Worm (Caenorhabditis elegans) whole organism, L4 larva: Measurements from ENCODE around the gene bca-1.
A peak's percentile ranks its signal among the peaks of the same experiment; 100 is the strongest.

Experiments
- F37D6.2 ChIP-seq: sonication (generic microtip); optimal IDR thresholded peaks from 2 replicates; lab custom pipeline; 2016; ENCODE audit warnings: mild to moderate bottlenecking, missing genetic modification characterization, missing compliant biosample characterization
- R02D3.7 ChIP-seq: fragments of 150-350 bp; sonication (generic microtip); optimal IDR thresholded peaks from 3 replicates; lab custom pipeline; 2014; ENCODE audit warnings: missing biosample characterization, missing genetic modification characterization
- Y48G9A.11 ChIP-seq: fragments of 200-800 bp; sonication (Bioruptor generic); IDR thresholded peaks from 2 replicates; pipeline ENCODE4 v1.3.6; 2022; ENCODE audit warnings: missing genetic modification reagents, missing genetic modification characterization, missing compliant biosample characterization
- Y5F2A.4 ChIP-seq: fragments of 200-800 bp; sonication (Bioruptor generic); optimal IDR thresholded peaks from 2 replicates; lab custom pipeline; 2018; ENCODE audit warnings: mild to moderate bottlenecking, missing genetic modification characterization, missing compliant biosample characterization
- Y75B8A.6 ChIP-seq: fragments of 200-800 bp; sonication (Bioruptor generic); IDR thresholded peaks from 2 replicates; pipeline ENCODE4 v1.3.6; 2022; ENCODE audit warnings: missing genetic modification reagents, missing genetic modification characterization, missing compliant biosample characterization
- aha-1 ChIP-seq: fragments of 150-350 bp; peaks from one replicate; lab custom pipeline; 2014; ENCODE audit warnings: missing biosample characterization, missing genetic modification characterization
- ceh-20 ChIP-seq: fragments of 200-800 bp; sonication (Bioruptor generic); IDR thresholded peaks from 2 replicates; pipeline ENCODE4 v1.3.6; 2022; ENCODE audit warnings: missing genetic modification reagents, missing genetic modification characterization, missing compliant biosample characterization
- ces-1 ChIP-seq: fragments of 150-350 bp; sonication (generic microtip); optimal IDR thresholded peaks from 4 replicates; lab custom pipeline; 2014; ENCODE audit warnings: missing biosample characterization, missing genetic modification reagents, missing genetic modification characterization
- ctbp-1 ChIP-seq: fragments of 200-800 bp; sonication (Bioruptor generic); IDR thresholded peaks from 2 replicates; pipeline ENCODE4 v1.3.6; 2022; ENCODE audit warnings: missing genetic modification reagents, missing genetic modification characterization, missing compliant biosample characterization
- daf-8 ChIP-seq: fragments of 200-800 bp; sonication (Bioruptor generic); IDR thresholded peaks from 2 replicates; pipeline ENCODE4 v1.3.6; 2022; ENCODE audit warnings: missing genetic modification characterization, missing compliant biosample characterization
- dmd-6 ChIP-seq: fragments of 200-800 bp; sonication (Bioruptor generic); IDR thresholded peaks from 2 replicates; pipeline ENCODE4 v1.3.6; 2022; ENCODE audit warnings: missing genetic modification reagents, missing genetic modification characterization, missing compliant biosample characterization
- dmd-8 ChIP-seq: fragments of 200-800 bp; sonication (Bioruptor generic); IDR thresholded peaks from 2 replicates; pipeline ENCODE4 v1.3.6; 2022; ENCODE audit warnings: missing genetic modification characterization, missing compliant biosample characterization
- dpl-1 ChIP-seq: fragments of 150-350 bp; optimal IDR thresholded peaks from 2 replicates; lab custom pipeline; 2014; ENCODE audit warnings: missing biosample characterization, missing genetic modification reagents, missing genetic modification characterization
- fkh-10 ChIP-seq: fragments of 150-350 bp; optimal IDR thresholded peaks from 2 replicates; lab custom pipeline; 2014; ENCODE audit warnings: missing biosample characterization, missing genetic modification reagents, missing genetic modification characterization
- hlh-11 ChIP-seq: fragments of 200-800 bp; sonication (Bioruptor generic); optimal IDR thresholded peaks from 2 replicates; lab custom pipeline; 2018; ENCODE audit warnings: mild to moderate bottlenecking, missing genetic modification characterization, missing compliant biosample characterization
- hlh-30 ChIP-seq: sonication (generic microtip); optimal IDR thresholded peaks from 2 replicates; lab custom pipeline; 2017; ENCODE audit warnings: antibody characterized with exemption, mild to moderate bottlenecking, missing genetic modification characterization, missing compliant biosample characterization; ENCODE audit not compliant: insufficient read depth
- jun-1 ChIP-seq: fragments of 150-350 bp; optimal IDR thresholded peaks from 2 replicates; lab custom pipeline; 2014; ENCODE audit warnings: missing biosample characterization, missing genetic modification reagents, missing genetic modification characterization
- lim-7 ChIP-seq: fragments of 200-800 bp; sonication (Bioruptor generic); IDR thresholded peaks from 2 replicates; pipeline ENCODE4 v1.3.6; 2022; ENCODE audit warnings: missing genetic modification characterization, missing compliant biosample characterization
- lin-38 ChIP-seq: fragments of 200-800 bp; sonication (Bioruptor generic); IDR thresholded peaks from 2 replicates; pipeline ENCODE4 v1.3.6; 2022; ENCODE audit warnings: missing genetic modification reagents, missing genetic modification characterization, missing compliant biosample characterization
- lin-39 ChIP-seq: fragments of 150-350 bp; optimal IDR thresholded peaks from 2 replicates; lab custom pipeline; 2014; ENCODE audit warnings: missing biosample characterization, missing genetic modification reagents, missing genetic modification characterization
- lsy-2 ChIP-seq, 2 experiments: fragments of 150-350 bp in 1 of 2; sonication (generic microtip) in 1 of 2; optimal IDR thresholded peaks; 2 replicates each; lab custom pipeline; 2014 to 2017; ENCODE audit warnings: missing biosample characterization in 2 of 2, missing genetic modification characterization in 2 of 2
- madf-9 ChIP-seq: fragments of 200-800 bp; sonication (Bioruptor generic); conservative IDR thresholded peaks from 2 replicates; pipeline ENCODE4 v1.3.6; 2022; ENCODE audit warnings: missing genetic modification reagents, missing genetic modification characterization, missing compliant biosample characterization
- mep-1 ChIP-seq: fragments of 150-350 bp; sonication (generic microtip); optimal IDR thresholded peaks from 3 replicates; lab custom pipeline; 2014; ENCODE audit warnings: missing biosample characterization, missing genetic modification characterization
- mxl-3 ChIP-seq: fragments of 200-800 bp; sonication (Bioruptor generic); optimal IDR thresholded peaks from 2 replicates; lab custom pipeline; 2018; ENCODE audit warnings: mild to moderate bottlenecking, missing genetic modification characterization, missing compliant biosample characterization
- nhr-10 ChIP-seq: fragments of 150-350 bp; optimal IDR thresholded peaks from 2 replicates; lab custom pipeline; 2014; ENCODE audit warnings: missing biosample characterization, missing genetic modification characterization
- nhr-102 ChIP-seq: sonication (generic microtip); optimal IDR thresholded peaks from 2 replicates; lab custom pipeline; 2016; ENCODE audit warnings: mild to moderate bottlenecking, missing genetic modification characterization, moderate library complexity, missing compliant biosample characterization
- nhr-25 ChIP-seq: sonication (generic microtip); optimal IDR thresholded peaks from 2 replicates; lab custom pipeline; 2017; ENCODE audit warnings: missing genetic modification characterization, mild to moderate bottlenecking, missing compliant biosample characterization, antibody characterized with exemption, moderate library complexity, borderline replicate concordance; ENCODE audit not compliant: insufficient read depth
- nhr-6 ChIP-seq: fragments of 150-350 bp; optimal IDR thresholded peaks from 2 replicates; lab custom pipeline; 2014; ENCODE audit warnings: missing biosample characterization, missing genetic modification characterization
- nhr-77 ChIP-seq: fragments of 150-350 bp; optimal IDR thresholded peaks from 2 replicates; lab custom pipeline; 2014; ENCODE audit warnings: missing biosample characterization, missing genetic modification characterization
- pha-4 ChIP-seq, 2 experiments: fragments of 150-350 bp in 1 of 2; fragments of 200-800 bp in 1 of 2; sonication (Bioruptor generic) in 1 of 2; IDR thresholded peaks in 1 of 2; optimal IDR thresholded peaks in 1 of 2; 2 replicates each; pipeline versions ENCODE4 v1.3.6 to Lab custom; 2014 to 2022; ENCODE audit warnings: missing genetic modification characterization in 2 of 2, missing genetic modification reagents in 2 of 2, missing biosample characterization in 1 of 2, missing compliant biosample characterization in 1 of 2
- rbr-2 ChIP-seq: sonication (generic microtip); optimal IDR thresholded peaks from 2 replicates; lab custom pipeline; 2016; ENCODE audit warnings: missing genotype, missing genetic modification characterization, missing compliant biosample characterization
- skn-1 ChIP-seq: fragments of 150-350 bp; optimal IDR thresholded peaks from 2 replicates; lab custom pipeline; 2014; ENCODE audit warnings: missing biosample characterization, missing genetic modification characterization
- tag-97 ChIP-seq: fragments of 200-800 bp; sonication (Bioruptor generic); IDR thresholded peaks from 2 replicates; pipeline ENCODE4 v1.3.6; 2022; ENCODE audit warnings: missing genetic modification characterization, missing compliant biosample characterization
- tra-1 ChIP-seq: fragments of 200-800 bp; sonication (Bioruptor generic); IDR thresholded peaks from 2 replicates; pipeline ENCODE4 v1.3.6; 2022; ENCODE audit warnings: missing genetic modification reagents, missing genetic modification characterization, missing compliant biosample characterization
- vab-7 ChIP-seq: fragments of 200-800 bp; sonication (Bioruptor generic); IDR thresholded peaks from 2 replicates; pipeline ENCODE4 v1.3.6; 2022; ENCODE audit warnings: missing genetic modification reagents, missing genetic modification characterization, missing compliant biosample characterization
- zag-1 ChIP-seq: fragments of 150-350 bp; optimal IDR thresholded peaks from 2 replicates; lab custom pipeline; 2014; ENCODE audit warnings: missing biosample characterization, missing genetic modification characterization
- zip-11 ChIP-seq: fragments of 200-800 bp; sonication (Bioruptor generic); IDR thresholded peaks from 2 replicates; pipeline ENCODE4 v1.3.6; 2022; ENCODE audit warnings: missing genetic modification characterization, missing compliant biosample characterization

bca-1 gene

DNA sequence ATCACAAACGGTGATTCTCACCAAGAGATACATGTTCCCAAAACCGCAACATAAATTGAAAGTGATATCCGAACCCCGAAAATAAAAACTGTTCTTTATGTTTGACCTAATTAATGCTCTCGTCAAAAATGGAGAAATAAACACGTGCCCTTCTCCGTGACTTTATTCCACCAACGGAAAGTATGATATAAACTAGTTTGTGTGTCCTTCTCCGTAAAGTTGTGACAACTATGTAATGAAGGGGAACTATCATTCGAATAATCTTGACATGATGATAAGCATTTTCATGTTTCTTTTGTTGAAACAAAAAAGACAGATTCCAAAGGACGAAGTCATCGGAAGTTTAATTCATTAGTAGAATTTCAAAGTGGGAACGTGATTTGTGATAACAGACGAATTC is 3.0 kb downstream of the bca-1 start (continued):
- TF ChIP-seq lsy-2 (tag; optimal IDR thresholded peaks at IDR 0.05; lab: Kevin White, UChicago) (peak in 1 of 2 experiments; percentile 57), pha-4 (GFP tag; IDR thresholded peaks at IDR 0.05; lab: Robert Waterston, UW) (no peak), pha-4 (tag; optimal IDR thresholded peaks at IDR 0.05; lab: Kevin White, UChicago) (no peak), mxl-3 (GFP tag; lab: Kevin White, UChicago) (peak; percentile 66), Y75B8A.6 (GFP tag; lab: Robert Waterston, UW) (no peak)

- no peak for TF ChIP-seq daf-8 (GFP tag; lab: Robert Waterston, UW)
- TF ChIP-seq mxl-3 (GFP tag; lab: Kevin White, UChicago): peak; percentile 33
- TF ChIP-seq nhr-25 (tag; lab: Kevin White, UChicago): no peak
- TF ChIP-seq lin-38 (GFP tag; lab: Robert Waterston, UW): no peak
- TF ChIP-seq nhr-102: no peak
Observed at ce11 chrX:6196627-6197026, 7.9 kb downstream of the bca-1 start, which contains the start of gene daf-9. daf-9 (plus strand) TSS chrX:6196927.

DNA sequence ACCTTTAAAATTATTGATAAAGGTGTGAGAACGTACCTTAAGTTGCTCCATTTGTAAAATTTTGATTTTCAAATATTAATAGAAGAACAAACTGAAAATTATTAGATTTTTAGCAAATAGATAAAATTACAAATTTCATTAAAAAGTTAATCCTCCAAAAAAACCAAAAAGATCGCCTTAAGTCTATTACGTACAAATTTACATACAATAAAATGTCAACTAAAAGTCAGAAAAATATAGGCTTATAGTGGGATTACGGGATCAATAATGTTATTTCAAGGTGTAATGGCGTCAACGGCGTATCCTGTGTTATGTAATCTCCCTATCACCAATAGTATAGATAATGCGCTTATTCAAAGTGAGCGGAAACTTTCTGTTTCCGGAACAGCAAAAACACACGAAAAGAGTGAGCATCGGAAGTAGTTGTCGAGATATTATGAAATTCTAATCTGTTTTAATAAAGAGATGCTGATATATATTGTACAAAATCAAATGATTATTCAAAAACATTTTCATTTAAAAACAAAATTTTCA is 10.3 kb downstream of the bca-1 start, which contains the start of gene ceh-54:
Gene ceh-54 (minus strand): TSS at position 51 of the 534 bp plus-strand sequence.
- TF ChIP-seq mep-1 (tag; lab: Kevin White, UChicago): no peak
- TF ChIP-seq zip-11: no peak
- no peak for TF ChIP-seq lim-7 (GFP tag; lab: Robert Waterston, UW)
- no peak for TF ChIP-seq lin-39 (tag; lab: Kevin White, UChicago)
- TF ChIP-seq rbr-2: no peak
- no peak for TF ChIP-seq fkh-10 (GFP tag; lab: Kevin White, UChicago)
- no peak for TF ChIP-seq Y75B8A.6 (GFP tag; lab: Robert Waterston, UW)
- TF ChIP-seq, all 104 proteins: peak for 0

ce11 chrX:6189955-6190354 is 14.6 kb downstream of the bca-1 start, which contains the start of gene T13C5.9:
T13C5.9 (plus strand) TSS chrX:6190255.
- TF ChIP-seq nhr-77 (no peak), skn-1 (no peak)

DNA sequence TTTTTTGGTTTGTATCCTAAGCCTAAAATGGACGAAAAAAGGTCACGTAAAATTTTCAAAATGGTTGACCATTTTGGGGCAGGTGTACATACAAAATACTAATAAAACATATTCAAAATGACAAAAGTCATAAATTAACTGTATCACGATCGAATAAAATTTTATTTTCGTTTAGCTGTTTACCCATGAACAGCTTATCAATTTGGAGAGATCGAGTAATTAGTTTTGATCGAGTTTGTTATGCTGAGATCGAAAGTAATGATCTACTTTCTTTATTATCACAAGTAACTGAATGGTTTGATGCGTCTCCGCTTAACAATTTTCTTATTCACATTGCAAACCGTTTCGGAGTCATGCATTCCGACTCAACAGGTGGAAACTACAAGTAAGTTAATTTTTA is 16.7 kb downstream of the bca-1 start, which contains the start of gene T13C5.10:
Gene T13C5.10 (plus strand): TSS at position 301 of the 400 bp plus-strand sequence.
- TF ChIP-seq ces-1 (GFP tag; lab: Kevin White, UChicago): no peak
- TF ChIP-seq ceh-20 (GFP tag; lab: Robert Waterston, UW): no peak
- TF ChIP-seq F37D6.2 (tag; lab: Kevin White, UChicago): no peak
- TF ChIP-seq nhr-10 (tag; lab: Kevin White, UChicago): no peak
- TF ChIP-seq tag-97 (GFP tag; lab: Robert Waterston, UW): no peak
- TF ChIP-seq ctbp-1: no peak
- no peak for TF ChIP-seq dpl-1 (GFP tag; lab: Kevin White, UChicago)
- TF ChIP-seq Y48G9A.11 (GFP tag; lab: Robert Waterston, UW): no peak
- TF ChIP-seq Y5F2A.4: no peak
- no peak for TF ChIP-seq aha-1 (tag; lab: Kevin White, UChicago)
- TF ChIP-seq rbr-2: no peak
- no peak for TF ChIP-seq vab-7 (GFP tag; lab: Robert Waterston, UW)
- no peak for TF ChIP-seq fkh-10 (GFP tag; lab: Kevin White, UChicago)
- TF ChIP-seq hlh-11 (tag; lab: Kevin White, UChicago): no peak
- no peak for TF ChIP-seq dmd-6 (GFP tag; lab: Robert Waterston, UW)
- TF ChIP-seq lsy-2 (tag; optimal IDR thresholded peaks at IDR 0.05; lab: Kevin White, UChicago): no peak

DNA sequence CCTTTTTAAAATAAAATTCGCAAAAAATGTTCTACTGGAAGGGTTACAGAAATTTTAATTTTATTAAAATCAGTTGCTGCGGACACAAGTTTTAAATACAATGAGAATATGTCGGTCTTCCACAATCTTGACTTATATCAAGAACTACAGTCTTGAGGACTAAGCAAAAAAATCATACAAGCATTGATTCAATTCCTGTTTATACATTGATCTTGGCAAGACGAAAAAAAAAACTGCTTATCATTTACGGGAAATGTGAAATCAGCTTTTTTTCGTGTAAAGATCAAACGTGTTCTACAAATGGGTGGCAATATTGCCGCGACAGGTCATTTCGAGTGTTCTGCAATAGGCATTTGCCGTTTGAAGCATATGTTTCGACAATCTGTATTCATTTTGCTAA is 19.8 kb downstream of the bca-1 start, which contains the start of gene T13C5.2:
Gene T13C5.2 (plus strand): TSS at position 301 of the 400 bp plus-strand sequence.
- TF ChIP-seq rbr-2 (no peak), hlh-30 (no peak), dmd-8 (no peak), jun-1 (tag; lab: Kevin White, UChicago) (no peak), R02D3.7 (tag; lab: Kevin White, UChicago) (no peak), nhr-6 (no peak), tra-1 (GFP tag; lab: Robert Waterston, UW) (no peak), ces-1 (GFP tag; lab: Kevin White, UChicago) (no peak), zag-1 (tag; lab: Kevin White, UChicago) (no peak), madf-9 (no peak)
- TF ChIP-seq, all 104 proteins: peak for 0
